Fruit fly (Drosophila melanogaster) whole organism, prepupa: Measurements from ENCODE around the gene Top3beta.

Experiments
- Blimp-1 ChIP-seq: fragments of 200-800 bp; sonication (Bioruptor generic); optimal IDR thresholded peaks from 3 replicates; lab custom pipeline; 2017; ENCODE audit warnings: missing biosample characterization, missing genetic modification characterization, mild to moderate bottlenecking, moderate library complexity, missing genetic modification reagents
- CG10669 ChIP-seq: fragments of 200-800 bp; sonication (Bioruptor generic); optimal IDR thresholded peaks from 3 replicates; lab custom pipeline; 2018; ENCODE audit warnings: missing biosample characterization, mild to moderate bottlenecking, missing genetic modification characterization, moderate library complexity
- CG11762 ChIP-seq: fragments of 200-800 bp; sonication (Bioruptor generic); optimal IDR thresholded peaks from 3 replicates; lab custom pipeline; 2016; ENCODE audit warnings: missing biosample characterization, missing genetic modification characterization; ENCODE audit not compliant: insufficient read depth
- CG11902 ChIP-seq: fragments of 200-800 bp; sonication (Bioruptor generic); optimal IDR thresholded peaks from 3 replicates; lab custom pipeline; 2016; ENCODE audit warnings: missing biosample characterization, missing genetic modification characterization
- CG1621 ChIP-seq: fragments of 200-800 bp; sonication (Bioruptor generic); optimal IDR thresholded peaks from 3 replicates; lab custom pipeline; 2018; ENCODE audit warnings: missing biosample characterization, mild to moderate bottlenecking, missing genetic modification characterization
- CG16779 ChIP-seq: fragments of 200-800 bp; sonication (Bioruptor generic); optimal IDR thresholded peaks from 3 replicates; lab custom pipeline; 2017; ENCODE audit warnings: missing biosample characterization, mild to moderate bottlenecking, missing genetic modification characterization
- CG3032 ChIP-seq: fragments of 200-800 bp; optimal IDR thresholded peaks from 2 replicates; lab custom pipeline; 2019; ENCODE audit warnings: missing biosample characterization, mild to moderate bottlenecking, missing genetic modification characterization, moderate library complexity
- CG31627 ChIP-seq: fragments of 200-800 bp; sonication (Bioruptor generic); optimal IDR thresholded peaks from 3 replicates; lab custom pipeline; 2016; ENCODE audit warnings: missing biosample characterization, missing genetic modification characterization
- CG34406 ChIP-seq: fragments of 200-800 bp; sonication (Bioruptor generic); optimal IDR thresholded peaks from 3 replicates; lab custom pipeline; 2016; ENCODE audit warnings: missing biosample characterization, missing genetic modification characterization
- CG3919 ChIP-seq: fragments of 200-800 bp; sonication (Bioruptor generic); optimal IDR thresholded peaks from 3 replicates; lab custom pipeline; 2016; ENCODE audit warnings: missing biosample characterization, missing genetic modification characterization
- CG4318 ChIP-seq: fragments of 200-800 bp; sonication (Bioruptor generic); optimal IDR thresholded peaks from 3 replicates; lab custom pipeline; 2017; ENCODE audit warnings: missing biosample characterization, mild to moderate bottlenecking, missing genetic modification characterization
- CG6163 ChIP-seq: fragments of 200-800 bp; sonication (Bioruptor generic); IDR thresholded peaks from 3 replicates; pipeline ENCODE4 v1.3.6; 2022; ENCODE audit warnings: missing biosample characterization, missing genetic modification characterization
- CG6276 ChIP-seq: fragments of 200-800 bp; sonication (Bioruptor generic); optimal IDR thresholded peaks from 2 replicates; lab custom pipeline; 2017; ENCODE audit warnings: missing biosample characterization, mild to moderate bottlenecking, missing genetic modification characterization
- CG6792 ChIP-seq: fragments of 200-800 bp; sonication (Bioruptor generic); optimal IDR thresholded peaks from 3 replicates; lab custom pipeline; 2016; ENCODE audit warnings: missing biosample characterization, missing genetic modification characterization
- CG6854 ChIP-seq: fragments of 200-800 bp; sonication (Bioruptor generic); optimal IDR thresholded peaks from 2 replicates; lab custom pipeline; 2017; ENCODE audit warnings: missing biosample characterization, mild to moderate bottlenecking, missing genetic modification characterization
- CG7368 ChIP-seq: fragments of 200-800 bp; sonication (Bioruptor generic); optimal IDR thresholded peaks from 3 replicates; lab custom pipeline; 2016; ENCODE audit warnings: missing biosample characterization, missing genetic modification characterization
- CG8119 ChIP-seq: fragments of 200-800 bp; sonication (Bioruptor generic); IDR thresholded peaks from 3 replicates; pipeline ENCODE4 v1.3.6; 2022; ENCODE audit warnings: missing biosample characterization, missing genetic modification characterization
- CG8319 ChIP-seq: fragments of 200-800 bp; sonication (Bioruptor generic); optimal IDR thresholded peaks from 3 replicates; lab custom pipeline; 2016; ENCODE audit warnings: missing biosample characterization, missing genetic modification characterization
- Eip75B ChIP-seq: fragments of 200-800 bp; sonication (Bioruptor generic); optimal IDR thresholded peaks from 3 replicates; lab custom pipeline; 2016; ENCODE audit warnings: missing biosample characterization, missing genetic modification characterization
- Eip78C ChIP-seq: fragments of 200-800 bp; sonication (Bioruptor generic); peaks from one replicate; lab custom pipeline; 2016; ENCODE audit warnings: missing biosample characterization, missing genetic modification characterization
- Eip93F ChIP-seq: fragments of 200-800 bp; sonication (Bioruptor generic); optimal IDR thresholded peaks from 2 replicates; lab custom pipeline; 2016; ENCODE audit warnings: missing biosample characterization, mild to moderate bottlenecking, missing genetic modification characterization
- Hr39 ChIP-seq: fragments of 200-800 bp; sonication (Bioruptor generic); optimal IDR thresholded peaks from 2 replicates; lab custom pipeline; 2016; ENCODE audit warnings: missing biosample characterization, missing genetic modification characterization
- Hr4 ChIP-seq: fragments of 200-800 bp; sonication (Bioruptor generic); optimal IDR thresholded peaks from 3 replicates; lab custom pipeline; 2016; ENCODE audit warnings: missing biosample characterization, missing genetic modification characterization
- Met ChIP-seq: fragments of 200-800 bp; sonication (Bioruptor generic); optimal IDR thresholded peaks from 3 replicates; lab custom pipeline; 2016; ENCODE audit warnings: missing biosample characterization, missing genetic modification characterization
- OdsH ChIP-seq: fragments of 200-800 bp; sonication (Bioruptor generic); optimal IDR thresholded peaks from 3 replicates; lab custom pipeline; 2016; ENCODE audit warnings: missing biosample characterization, missing genetic modification characterization
- Smox ChIP-seq: fragments of 200-800 bp; sonication (Bioruptor generic); optimal IDR thresholded peaks from 3 replicates; lab custom pipeline; 2016; ENCODE audit warnings: missing biosample characterization, missing genetic modification characterization
- Sox102F ChIP-seq: fragments of 200-800 bp; sonication (Bioruptor generic); optimal IDR thresholded peaks from 2 replicates; lab custom pipeline; 2016; ENCODE audit warnings: missing biosample characterization, mild to moderate bottlenecking, missing genetic modification characterization
- Sox14 ChIP-seq: fragments of 200-800 bp; sonication (Bioruptor generic); optimal IDR thresholded peaks from 3 replicates; lab custom pipeline; 2016; ENCODE audit warnings: missing biosample characterization, missing genetic modification characterization
- achi ChIP-seq: fragments of 200-800 bp; sonication (Bioruptor generic); optimal IDR thresholded peaks from 3 replicates; lab custom pipeline; 2016; ENCODE audit warnings: missing biosample characterization, missing genetic modification characterization
- acj6 ChIP-seq: fragments of 200-800 bp; sonication (Bioruptor generic); optimal IDR thresholded peaks from 3 replicates; lab custom pipeline; 2016; ENCODE audit warnings: missing biosample characterization, missing genetic modification characterization
- cyc ChIP-seq: fragments of 200-800 bp; sonication (Bioruptor generic); optimal IDR thresholded peaks from 3 replicates; lab custom pipeline; 2016; ENCODE audit warnings: missing biosample characterization, missing genetic modification characterization
- dac ChIP-seq: fragments of 200-800 bp; sonication (Bioruptor generic); optimal IDR thresholded peaks from 2 replicates; lab custom pipeline; 2017; ENCODE audit warnings: missing biosample characterization, mild to moderate bottlenecking, missing genetic modification characterization
- dsx ChIP-seq: fragments of 200-800 bp; optimal IDR thresholded peaks from 3 replicates; lab custom pipeline; 2019; ENCODE audit warnings: missing biosample characterization, mild to moderate bottlenecking, missing genetic modification characterization, moderate library complexity; ENCODE audit not compliant: poor library complexity, severe bottlenecking
- eg ChIP-seq: fragments of 200-800 bp; sonication (Bioruptor generic); IDR thresholded peaks from 3 replicates; pipeline ENCODE4 v1.3.6; 2022; ENCODE audit warnings: missing biosample characterization, missing genetic modification characterization
- esn ChIP-seq: fragments of 200-800 bp; sonication (Bioruptor generic); optimal IDR thresholded peaks from 2 replicates; lab custom pipeline; 2016; ENCODE audit warnings: missing biosample characterization, mild to moderate bottlenecking, missing genetic modification characterization, moderate library complexity
- fd59A ChIP-seq: fragments of 200-800 bp; sonication (Bioruptor generic); optimal IDR thresholded peaks from 2 replicates; lab custom pipeline; 2017; ENCODE audit warnings: missing biosample characterization, mild to moderate bottlenecking, missing genetic modification characterization, missing genetic modification reagents
- fd85E ChIP-seq: fragments of 200-800 bp; sonication (Bioruptor generic); optimal IDR thresholded peaks from 3 replicates; lab custom pipeline; 2016; ENCODE audit warnings: missing biosample characterization, missing genetic modification characterization
- lz ChIP-seq: fragments of 200-800 bp; sonication (Bioruptor generic); optimal IDR thresholded peaks from 3 replicates; lab custom pipeline; 2016; ENCODE audit warnings: missing biosample characterization, missing genetic modification characterization
- net ChIP-seq: fragments of 200-800 bp; sonication (Bioruptor generic); optimal IDR thresholded peaks from 3 replicates; lab custom pipeline; 2016; ENCODE audit warnings: missing biosample characterization, missing genetic modification characterization
- pdm3 ChIP-seq: fragments of 200-800 bp; sonication (Bioruptor generic); optimal IDR thresholded peaks from 3 replicates; lab custom pipeline; 2016; ENCODE audit warnings: missing biosample characterization, missing genetic modification characterization
- salr ChIP-seq, 2 experiments: fragments of 200-800 bp; sonication (Bioruptor generic); optimal IDR thresholded peaks; 3 replicates each; lab custom pipeline; 2016 to 2018; ENCODE audit warnings: missing biosample characterization in 2 of 2, missing genetic modification characterization in 2 of 2, mild to moderate bottlenecking in 1 of 2
- spab ChIP-seq: fragments of 200-800 bp; sonication (Bioruptor generic); optimal IDR thresholded peaks from 2 replicates; lab custom pipeline; 2017; ENCODE audit warnings: missing biosample characterization, mild to moderate bottlenecking, missing genetic modification characterization, missing genetic modification reagents
- svp ChIP-seq: fragments of 200-800 bp; sonication (Bioruptor generic); peaks from one replicate; lab custom pipeline; 2016; ENCODE audit warnings: missing biosample characterization, missing genetic modification characterization
- vri ChIP-seq: fragments of 200-800 bp; sonication (Bioruptor generic); optimal IDR thresholded peaks from 3 replicates; lab custom pipeline; 2016; ENCODE audit warnings: missing biosample characterization, mild to moderate bottlenecking, missing genetic modification characterization

Top3beta gene

dm6 chrX:6287842-6288241, at the start of gene Top3beta, which contains the start of gene wuho (continued):
- TF ChIP-seq net (GFP tag; lab: Kevin White, UChicago): no peak
- TF ChIP-seq OdsH (GFP tag; lab: Kevin White, UChicago): no peak
- no peak for TF ChIP-seq vri (GFP tag; lab: Kevin White, UChicago)
- TF ChIP-seq pdm3 (GFP tag; lab: Kevin White, UChicago): no peak
- no peak for TF ChIP-seq fd85E (GFP tag; lab: Kevin White, UChicago)
- TF ChIP-seq achi (GFP tag; lab: Kevin White, UChicago): no peak
- TF ChIP-seq CG10669 (GFP tag; lab: Kevin White, UChicago): no peak

DNA sequence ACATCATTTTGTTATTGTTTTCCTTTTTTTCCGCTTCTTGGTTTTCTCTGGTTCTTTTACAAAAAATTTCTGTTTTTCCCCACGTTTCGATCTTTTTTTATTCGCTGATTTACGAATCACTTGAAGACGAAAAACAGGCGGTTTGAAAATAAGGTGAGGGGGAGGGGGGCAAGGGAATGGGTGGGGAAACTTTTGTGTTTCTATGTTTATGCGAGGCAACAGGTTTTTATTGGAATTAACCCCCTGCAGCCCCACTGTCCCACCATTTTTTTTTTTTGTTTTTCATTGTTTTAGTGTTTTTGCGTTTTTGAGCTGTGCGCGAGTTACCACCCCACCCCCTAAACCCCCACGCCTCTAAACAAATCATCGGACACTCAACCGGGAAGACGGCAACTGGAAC, 47.2 kb upstream of the Top3beta start:
- TF ChIP-seq CG8319 (GFP tag; lab: Kevin White, UChicago): no peak
- TF ChIP-seq CG4318 (GFP tag; lab: Kevin White, UChicago): no peak
- TF ChIP-seq fd85E (GFP tag; lab: Kevin White, UChicago): no peak
- TF ChIP-seq CG31627 (GFP tag; lab: Kevin White, UChicago): no peak
- TF ChIP-seq Met (GFP tag; lab: Kevin White, UChicago): no peak
- no peak for TF ChIP-seq CG8119 (GFP tag; lab: Robert Waterston, UW)
- TF ChIP-seq Sox102F: no peak
- TF ChIP-seq Smox: no peak
- TF ChIP-seq CG6854 (GFP tag; lab: Kevin White, UChicago): no peak
- TF ChIP-seq OdsH (GFP tag; lab: Kevin White, UChicago): no peak
- TF ChIP-seq, all 60 proteins: peak for 0

DNA sequence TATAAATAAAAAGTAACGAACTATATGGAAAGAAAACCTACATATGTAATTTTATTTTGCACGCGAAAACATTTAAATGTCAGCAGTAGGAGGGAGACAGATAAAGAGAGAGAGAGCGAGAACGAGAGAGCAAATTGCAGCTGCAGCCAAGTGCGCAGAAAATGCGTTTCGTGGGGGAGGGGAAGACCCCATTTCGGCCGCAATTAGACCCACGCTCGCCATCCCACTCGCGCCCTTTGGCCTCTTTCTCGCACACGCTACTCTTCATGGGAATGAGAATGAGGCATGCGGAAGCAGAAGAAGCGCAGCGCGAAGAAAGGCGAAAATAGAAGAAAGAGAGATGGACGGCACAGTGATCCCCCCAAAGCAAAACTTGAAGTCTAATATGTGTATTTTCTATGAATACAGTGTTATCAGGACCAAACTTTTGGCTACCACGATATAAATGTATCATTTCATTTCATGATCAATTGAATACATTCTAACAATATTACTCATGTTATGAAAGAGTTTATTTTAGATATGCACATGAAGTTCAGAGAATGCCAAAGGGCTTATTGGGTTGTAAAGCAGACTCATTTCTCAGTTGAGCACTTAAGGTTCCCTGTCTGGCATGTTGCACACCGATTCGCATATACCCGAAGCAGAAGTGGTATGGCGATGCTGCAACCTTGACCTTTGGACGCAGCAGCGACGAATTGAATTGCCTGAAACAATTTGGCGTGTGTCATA, 45.4 kb upstream of the Top3beta start:
- 0 out of 3 replicates have a peak, but pooled peaks have one; percentile 21 for TF ChIP-seq CG6163 (GFP tag; lab: Robert Waterston, UW)
- TF ChIP-seq achi (GFP tag; lab: Kevin White, UChicago): peak; percentile 26
- no peak for TF ChIP-seq Blimp-1
- TF ChIP-seq eg (GFP tag; lab: Robert Waterston, UW): peak; percentile 35; the same call in 2 of the 3 replicates
- TF ChIP-seq fd85E (GFP tag; lab: Kevin White, UChicago): no peak
- TF ChIP-seq Met (GFP tag; lab: Kevin White, UChicago): peak; percentile 10
- no peak for TF ChIP-seq CG31627 (GFP tag; lab: Kevin White, UChicago)
- TF ChIP-seq CG6854 (GFP tag; lab: Kevin White, UChicago): no peak
- no peak for TF ChIP-seq CG11902 (GFP tag; lab: Kevin White, UChicago)
- peak; percentile 14 for TF ChIP-seq acj6 (GFP tag; lab: Kevin White, UChicago)
- peak; percentile 86 for TF ChIP-seq svp (GFP tag; lab: Kevin White, UChicago)
- peak; percentile 30 for TF ChIP-seq net (GFP tag; lab: Kevin White, UChicago)
- peak; percentile 23 for TF ChIP-seq esn
- TF ChIP-seq Eip93F: no peak
- peak; percentile 41 for TF ChIP-seq OdsH (GFP tag; lab: Kevin White, UChicago)
- peak; percentile 14 for TF ChIP-seq CG4318 (GFP tag; lab: Kevin White, UChicago)
- peak; percentile 35 for TF ChIP-seq CG3919 (GFP tag; lab: Kevin White, UChicago)
- no peak for TF ChIP-seq CG3032
- no peak for TF ChIP-seq CG7368 (GFP tag; lab: Kevin White, UChicago)
- peak; percentile 34 for TF ChIP-seq dac (GFP tag; lab: Kevin White, UChicago)
- peak; percentile 5 for TF ChIP-seq Sox14
- peak; percentile 11 for TF ChIP-seq CG6792 (GFP tag; lab: Kevin White, UChicago)
- peak; percentile 40 for TF ChIP-seq Eip75B (GFP tag; lab: Kevin White, UChicago)
- TF ChIP-seq CG34406 (GFP tag; lab: Kevin White, UChicago): peak; percentile 2
- TF ChIP-seq spab (GFP tag; lab: Kevin White, UChicago): peak; percentile 39
- peak; percentile 53 for TF ChIP-seq Hr4 (GFP tag; lab: Kevin White, UChicago)
- TF ChIP-seq CG6276: peak; percentile 20
- no peak for TF ChIP-seq cyc
- peak; percentile 48 for TF ChIP-seq pdm3 (GFP tag; lab: Kevin White, UChicago)
- peak; percentile 20 for TF ChIP-seq CG11762 (GFP tag; lab: Kevin White, UChicago)
- TF ChIP-seq Smox: peak; percentile 29
- TF ChIP-seq CG16779: no peak
- TF ChIP-seq CG10669 (GFP tag; lab: Kevin White, UChicago): peak; percentile 14
- peak; percentile 26 for TF ChIP-seq fd59A (GFP tag; lab: Kevin White, UChicago)
- peak; percentile 28 for TF ChIP-seq Hr39 (GFP tag; lab: Kevin White, UChicago)
- no peak for TF ChIP-seq CG1621
- peak; percentile 62 for TF ChIP-seq Eip78C (GFP tag; lab: Kevin White, UChicago)
- TF ChIP-seq salr (GFP tag; optimal IDR thresholded peaks at IDR 0.05; lab: Kevin White, UChicago): peak; percentile 22 to 31
- peak; percentile 26 for TF ChIP-seq lz
- TF ChIP-seq dsx (GFP tag; lab: Kevin White, UChicago): no peak
- TF ChIP-seq Sox102F: peak; percentile 23
